Fruit fly (Drosophila melanogaster): ENCODE measurements around the gene arm.

Gene arm

dm6 chrX:1900123-1900818 lies at the start of gene arm:
Gene arm, minus strand, starts transcription at chrX:1900646.
- peak; percentile 26 for TF ChIP-seq noc (tag; optimal IDR thresholded peaks at IDR 0.05)

- TF ChIP-seq noc (tag; optimal IDR thresholded peaks at IDR 0.05) = no peak
These were observed 49.2 kb upstream of the arm start for dm6 chrX:1949598-1949997.

- TF ChIP-seq noc (tag; optimal IDR thresholded peaks at IDR 0.05) = peak; percentile 98
These were observed 48.1 kb upstream of the arm start for dm6 chrX:1948508-1949065.

- TF ChIP-seq noc (tag; optimal IDR thresholded peaks at IDR 0.05) = no peak
These were observed 47.5 kb upstream of the arm start for dm6 chrX:1947900-1948374.

dm6 chrX:1947178-1947872 lies 46.9 kb upstream of the arm start:
- peak; percentile 89 for TF ChIP-seq noc (tag; optimal IDR thresholded peaks at IDR 0.05)

- TF ChIP-seq noc (tag; optimal IDR thresholded peaks at IDR 0.05) = no peak
These were observed 44.8 kb upstream of the arm start for dm6 chrX:1945241-1945640.

- no peak for TF ChIP-seq noc (tag; optimal IDR thresholded peaks at IDR 0.05)
These were observed 44.0 kb upstream of the arm start for dm6 chrX:1944245-1945114.

dm6 chrX:1943337-1944244 lies 43.1 kb upstream of the arm start:
- peak; percentile 91 for TF ChIP-seq noc (tag; optimal IDR thresholded peaks at IDR 0.05)

dm6 chrX:1941669-1942092 lies 41.2 kb upstream of the arm start, which contains the start of gene Hr4:
Gene Hr4, plus strand, starts transcription at chrX:1941940.
- no peak for TF ChIP-seq noc (tag; optimal IDR thresholded peaks at IDR 0.05)

dm6 chrX:1940020-1940419 lies 39.6 kb upstream of the arm start, which contains the start of the genes CG3857 and CG3587:
Gene CG3857, minus strand, starts transcription at chrX:1940040.
Gene CG3587, plus strand, starts transcription at chrX:1940307.
- TF ChIP-seq noc (tag; optimal IDR thresholded peaks at IDR 0.05) = peak; percentile 79

dm6 chrX:1927473-1928306 lies 27.2 kb upstream of the arm start, which contains the start of gene CG11596:
Gene CG11596, plus strand, starts transcription at chrX:1927683.
- TF ChIP-seq noc (tag; optimal IDR thresholded peaks at IDR 0.05) = peak; percentile 35

dm6 chrX:1922765-1923501 lies 22.5 kb upstream of the arm start, which contains the start of the genes eIF2Bepsilon and Ocrl:
Gene eIF2Bepsilon, minus strand, starts transcription at chrX:1922874.
Gene Ocrl, plus strand, starts transcription at chrX:1922981.
- no peak for TF ChIP-seq noc (tag; optimal IDR thresholded peaks at IDR 0.05)

dm6 chrX:1909533-1909932 lies 9.1 kb upstream of the arm start:
- no peak for TF ChIP-seq noc (tag; optimal IDR thresholded peaks at IDR 0.05)
